Fruit fly (Drosophila melanogaster) whole organism, embryonic: Measurements from ENCODE around the gene RpS28a.

Experiments
- Bdp1 ChIP-seq: fragments of 200-800 bp; sonication (Bioruptor generic); optimal IDR thresholded peaks from 3 replicates; lab custom pipeline; 2016; ENCODE audit warnings: missing biosample characterization, missing genetic modification characterization
- Bgb ChIP-seq: fragments of 200-800 bp; sonication (Bioruptor generic); IDR thresholded peaks from 2 replicates; pipeline ENCODE4 v1.3.6; 2022; ENCODE audit warnings: missing biosample characterization, missing genetic modification characterization; ENCODE audit not compliant: partially characterized antibody
- CG10979 ChIP-seq: fragments of 200-800 bp; sonication (Bioruptor generic); optimal IDR thresholded peaks from 2 replicates; lab custom pipeline; 2018; ENCODE audit warnings: missing biosample characterization, mild to moderate bottlenecking, missing genetic modification characterization, moderate library complexity
- CG12391 ChIP-seq: fragments of 200-800 bp; sonication (Bioruptor generic); optimal IDR thresholded peaks from 3 replicates; lab custom pipeline; 2018; ENCODE audit warnings: missing biosample characterization, mild to moderate bottlenecking, missing genetic modification characterization, moderate library complexity
- CG13775 ChIP-seq: fragments of 200-800 bp; sonication (Bioruptor generic); optimal IDR thresholded peaks from 3 replicates; lab custom pipeline; 2017; ENCODE audit warnings: missing biosample characterization, mild to moderate bottlenecking, missing genetic modification characterization
- CG14710 ChIP-seq: fragments of 200-800 bp; sonication (Bioruptor generic); optimal IDR thresholded peaks from 3 replicates; lab custom pipeline; 2019; ENCODE audit warnings: missing biosample characterization, mild to moderate bottlenecking, missing genetic modification characterization, moderate library complexity
- CG15514 ChIP-seq: fragments of 200-800 bp; sonication (Bioruptor generic); optimal IDR thresholded peaks from 3 replicates; lab custom pipeline; 2017; ENCODE audit warnings: missing biosample characterization, missing genetic modification characterization, mild to moderate bottlenecking, moderate library complexity, missing genetic modification reagents
- CG17829 ChIP-seq: fragments of 200-800 bp; optimal IDR thresholded peaks from 2 replicates; lab custom pipeline; 2019; ENCODE audit warnings: missing biosample characterization, mild to moderate bottlenecking, missing genetic modification characterization, moderate library complexity
- CG1792 ChIP-seq: fragments of 200-800 bp; sonication (Bioruptor generic); optimal IDR thresholded peaks from 2 replicates; lab custom pipeline; 2016; ENCODE audit warnings: missing biosample characterization, missing genetic modification characterization
- CG2889 ChIP-seq: fragments of 200-800 bp; sonication (Bioruptor generic); IDR thresholded peaks from 3 replicates; pipeline ENCODE4 v1.3.6; 2022; ENCODE audit warnings: missing biosample characterization, missing genetic modification characterization
- CG30403 ChIP-seq: fragments of 200-800 bp; sonication (Bioruptor generic); optimal IDR thresholded peaks from 3 replicates; lab custom pipeline; 2016; ENCODE audit warnings: missing biosample characterization, missing genetic modification characterization
- CG34422 ChIP-seq: fragments of 200-800 bp; sonication (Bioruptor generic); IDR thresholded peaks from 3 replicates; pipeline ENCODE4 v1.3.6; 2022; ENCODE audit warnings: missing biosample characterization, missing genetic modification characterization
- CG3995 ChIP-seq: fragments of 200-800 bp; sonication (Bioruptor generic); optimal IDR thresholded peaks from 3 replicates; lab custom pipeline; 2016; ENCODE audit warnings: missing biosample characterization, missing genetic modification characterization
- CG6791 ChIP-seq: fragments of 200-800 bp; sonication (Bioruptor generic); IDR thresholded peaks from 3 replicates; pipeline ENCODE4 v1.3.6; 2022; ENCODE audit warnings: missing biosample characterization, missing genetic modification characterization; ENCODE audit not compliant: partially characterized antibody
- Doc2 ChIP-seq: fragments of 200-800 bp; sonication (Bioruptor generic); IDR thresholded peaks from 2 replicates; pipeline ENCODE4 v1.3.6; 2022; ENCODE audit warnings: missing biosample characterization, missing genetic modification characterization
- Ets65A ChIP-seq: fragments of 200-800 bp; sonication (Bioruptor generic); peaks from one replicate; lab custom pipeline; 2016; ENCODE audit warnings: missing biosample characterization, missing genetic modification characterization
- Fer1 ChIP-seq: fragments of 200-800 bp; sonication (Bioruptor generic); optimal IDR thresholded peaks from 2 replicates; lab custom pipeline; 2017; ENCODE audit warnings: missing biosample characterization, mild to moderate bottlenecking, missing genetic modification characterization
- HmgZ ChIP-seq: fragments of 200-800 bp; sonication (Bioruptor generic); optimal IDR thresholded peaks from 2 replicates; lab custom pipeline; 2018; ENCODE audit warnings: missing biosample characterization, mild to moderate bottlenecking, missing genetic modification characterization
- Max ChIP-seq: fragments of 200-800 bp; sonication (Bioruptor generic); optimal IDR thresholded peaks from 2 replicates; lab custom pipeline; 2016; ENCODE audit warnings: missing biosample characterization, mild to moderate bottlenecking, missing genetic modification characterization
- Med ChIP-seq: fragments of 200-800 bp; sonication (Bioruptor generic); peaks from one replicate; lab custom pipeline; 2016; ENCODE audit warnings: missing biosample characterization, missing genetic modification characterization, mild to moderate bottlenecking, inconsistent platforms, moderate library complexity
- Meics ChIP-seq: fragments of 200-800 bp; sonication (Bioruptor generic); optimal IDR thresholded peaks from 2 replicates; lab custom pipeline; 2017; ENCODE audit warnings: missing biosample characterization, mild to moderate bottlenecking, missing genetic modification characterization
- Myb ChIP-seq: fragments of 200-800 bp; sonication (Bioruptor generic); optimal IDR thresholded peaks from 2 replicates; lab custom pipeline; 2016; ENCODE audit warnings: missing biosample characterization, missing genetic modification characterization
- NK7.1 ChIP-seq: fragments of 200-800 bp; sonication (Bioruptor generic); optimal IDR thresholded peaks from 3 replicates; lab custom pipeline; 2016; ENCODE audit warnings: missing biosample characterization, missing genetic modification characterization
- Pdp1 ChIP-seq, 2 experiments: fragments of 200-800 bp; sonication (Bioruptor generic); optimal IDR thresholded peaks; 3 replicates each; lab custom pipeline; 2016; ENCODE audit warnings: missing biosample characterization in 2 of 2, missing genetic modification characterization in 2 of 2, mild to moderate bottlenecking in 1 of 2, moderate library complexity in 1 of 2
- Rfx ChIP-seq: fragments of 200-800 bp; sonication (Bioruptor generic); IDR thresholded peaks from 2 replicates; pipeline ENCODE4 v1.3.6; 2022; ENCODE audit warnings: missing biosample characterization, missing genetic modification characterization
- Sin3A ChIP-seq: fragments of >200 bp; optimal IDR thresholded peaks from 2 replicates; lab custom pipeline; 2018
- Sry-δ ChIP-seq: fragments of 200-800 bp; sonication (Bioruptor generic); optimal IDR thresholded peaks from 2 replicates; lab custom pipeline; 2016; ENCODE audit warnings: missing biosample characterization, missing genetic modification characterization
- Stat92E ChIP-seq, 3 experiments: fragments of >200 bp in 2 of 3; fragments of 200-800 bp in 1 of 3; sonication (Bioruptor generic) in 1 of 3; optimal IDR thresholded peaks; 2 replicates each; lab custom pipeline; 2017 to 2019; ENCODE audit warnings: missing biosample characterization in 3 of 3, missing genetic modification characterization in 3 of 3, mild to moderate bottlenecking in 1 of 3, moderate library complexity in 1 of 3
- Xrp1 ChIP-seq: fragments of 200-800 bp; sonication (Bioruptor generic); IDR thresholded peaks from 2 replicates; pipeline ENCODE4 v1.3.6; 2022; ENCODE audit warnings: missing biosample characterization, missing genetic modification characterization
- ato ChIP-seq: fragments of 200-800 bp; sonication (Bioruptor generic); IDR thresholded peaks from 2 replicates; pipeline ENCODE4 v1.3.6; 2022; ENCODE audit warnings: missing biosample characterization, missing genetic modification characterization; ENCODE audit not compliant: partially characterized antibody
- bbx ChIP-seq: fragments of 200-800 bp; sonication (Bioruptor generic); IDR thresholded peaks from 2 replicates; pipeline ENCODE4 v1.3.6; 2022; ENCODE audit warnings: missing biosample characterization, missing genetic modification characterization; ENCODE audit not compliant: partially characterized antibody
- chinmo ChIP-seq: fragments of 200-800 bp; sonication (Bioruptor generic); IDR thresholded peaks from 4 replicates; pipeline ENCODE4 v1.3.6; 2022; ENCODE audit warnings: missing biosample characterization, missing genetic modification characterization; ENCODE audit not compliant: partially characterized antibody
- crp ChIP-seq, 2 experiments: fragments of 200-800 bp; sonication (Bioruptor generic); optimal IDR thresholded peaks; 2 replicates in 1 of 2; 3 replicates in 1 of 2; lab custom pipeline; 2017; ENCODE audit warnings: missing biosample characterization in 2 of 2, missing genetic modification characterization in 2 of 2, mild to moderate bottlenecking in 1 of 2, moderate library complexity in 1 of 2
- dan ChIP-seq: fragments of 200-800 bp; sonication (Bioruptor generic); IDR thresholded peaks from 2 replicates; pipeline ENCODE4 v1.3.6; 2022; ENCODE audit warnings: missing biosample characterization, missing genetic modification characterization
- dpn ChIP-seq, 2 experiments: fragments of 200-800 bp; sonication (Bioruptor generic); optimal IDR thresholded peaks; 3 replicates each; lab custom pipeline; 2016; ENCODE audit warnings: missing biosample characterization in 2 of 2, missing genetic modification characterization in 2 of 2
- gfzf ChIP-seq: fragments of 200-800 bp; sonication (Bioruptor generic); optimal IDR thresholded peaks from 2 replicates; lab custom pipeline; 2016; ENCODE audit warnings: missing biosample characterization, mild to moderate bottlenecking, missing genetic modification characterization, moderate library complexity
- gsb-n ChIP-seq: fragments of 200-800 bp; sonication (Bioruptor generic); optimal IDR thresholded peaks from 3 replicates; lab custom pipeline; 2018; ENCODE audit warnings: missing biosample characterization, mild to moderate bottlenecking, missing genetic modification characterization
- inv ChIP-seq: fragments of 200-800 bp; sonication (Bioruptor generic); IDR thresholded peaks from 2 replicates; pipeline ENCODE4 v1.3.6; 2022; ENCODE audit warnings: missing biosample characterization, missing genetic modification characterization; ENCODE audit not compliant: partially characterized antibody
- lilli ChIP-seq: fragments of 200-800 bp; sonication (Bioruptor generic); optimal IDR thresholded peaks from 3 replicates; lab custom pipeline; 2016; ENCODE audit warnings: missing biosample characterization, missing genetic modification characterization
- mld ChIP-seq: fragments of 200-800 bp; sonication (Bioruptor generic); IDR thresholded peaks from 3 replicates; pipeline ENCODE4 v1.3.6; 2022; ENCODE audit warnings: missing biosample characterization, missing genetic modification characterization; ENCODE audit not compliant: partially characterized antibody
- nerfin-2 ChIP-seq: fragments of 200-800 bp; sonication (Bioruptor generic); IDR thresholded peaks from 2 replicates; pipeline ENCODE4 v1.3.6; 2022; ENCODE audit warnings: missing biosample characterization, missing genetic modification characterization; ENCODE audit not compliant: partially characterized antibody
- phol ChIP-seq: fragments of 200-800 bp; sonication (Bioruptor generic); optimal IDR thresholded peaks from 3 replicates; lab custom pipeline; 2018; ENCODE audit warnings: missing biosample characterization, mild to moderate bottlenecking, missing genetic modification characterization, moderate library complexity
- sd ChIP-seq: fragments of 200-800 bp; sonication (Bioruptor generic); optimal IDR thresholded peaks from 3 replicates; lab custom pipeline; 2018; ENCODE audit warnings: missing biosample characterization, mild to moderate bottlenecking, missing genetic modification characterization, moderate library complexity
- sna ChIP-seq: fragments of 200-800 bp; sonication (Bioruptor generic); IDR thresholded peaks from 2 replicates; pipeline ENCODE4 v1.3.6; 2022; ENCODE audit warnings: missing biosample characterization, missing genetic modification characterization; ENCODE audit not compliant: partially characterized antibody
- sob ChIP-seq: fragments of 200-800 bp; sonication (Bioruptor generic); IDR thresholded peaks from 2 replicates; pipeline ENCODE4 v1.3.6; 2022; ENCODE audit warnings: missing biosample characterization, missing genetic modification characterization
- stwl ChIP-seq: fragments of 200-800 bp; sonication (Bioruptor generic); optimal IDR thresholded peaks from 3 replicates; lab custom pipeline; 2018; ENCODE audit warnings: missing biosample characterization, mild to moderate bottlenecking, missing genetic modification characterization, moderate library complexity
- trem ChIP-seq: fragments of 200-800 bp; optimal IDR thresholded peaks from 3 replicates; lab custom pipeline; 2019; ENCODE audit warnings: missing biosample characterization, mild to moderate bottlenecking, missing genetic modification characterization, moderate library complexity
- vnd ChIP-seq: fragments of 200-800 bp; sonication (Bioruptor generic); IDR thresholded peaks from 3 replicates; pipeline ENCODE4 v1.3.6; 2022; ENCODE audit warnings: missing biosample characterization, missing genetic modification characterization; ENCODE audit not compliant: partially characterized antibody

RpS28a gene

dm6 chr3R:30039494-30039893 is 17.0 kb upstream of the RpS28a start, which contains the start of the genes janA, Sry-alpha and Sry-beta (continued):
- TF ChIP-seq Stat92E (GFP tag; optimal IDR thresholded peaks at IDR 0.05; lab: Kevin White, UChicago): peak in 1 of 3 experiments; percentile 29
- TF ChIP-seq sob (GFP tag; lab: Robert Waterston, UW): peak; percentile 37; the same call in 1 of the 2 replicates
- TF ChIP-seq gsb-n: no peak
- TF ChIP-seq Med (GFP tag; lab: Kevin White, UChicago): peak; percentile 86
- TF ChIP-seq lilli (GFP tag; lab: Kevin White, UChicago): peak; percentile 56
- no peak for TF ChIP-seq Bdp1 (GFP tag; lab: Kevin White, UChicago)
- peak; percentile 62 for TF ChIP-seq CG14710 (tag; lab: Kevin White, UChicago)
- no peak for TF ChIP-seq Xrp1 (GFP tag; lab: Robert Waterston, UW)
- TF ChIP-seq CG30403 (GFP tag; lab: Kevin White, UChicago): peak; percentile 16
- peak; percentile 40 for TF ChIP-seq Ets65A (GFP tag; lab: Kevin White, UChicago)
- TF ChIP-seq stwl (tag; lab: Kevin White, UChicago): peak; percentile 77
- peak in 1 of 2 experiments; percentile 16 for TF ChIP-seq dpn (GFP tag; optimal IDR thresholded peaks at IDR 0.05; lab: Kevin White, UChicago)
- peak; percentile 99 for TF ChIP-seq CG6791 (GFP tag; lab: Robert Waterston, UW)
- TF ChIP-seq sd: no peak
- TF ChIP-seq Myb (GFP tag; lab: Kevin White, UChicago): peak; percentile 29
- peak; percentile 9 for TF ChIP-seq Fer1 (GFP tag; lab: Kevin White, UChicago)
- no peak for TF ChIP-seq Meics (GFP tag; lab: Kevin White, UChicago)
- TF ChIP-seq Doc2 (GFP tag; lab: Robert Waterston, UW): no peak
- TF ChIP-seq crp (GFP tag; optimal IDR thresholded peaks at IDR 0.05; lab: Kevin White, UChicago): no peak
- TF ChIP-seq CG2889 (GFP tag; lab: Robert Waterston, UW): no peak
- TF ChIP-seq NK7.1: no peak
- TF ChIP-seq CG13775: peak; percentile 30
- TF ChIP-seq Sin3A (lab: Kevin White, UChicago): peak; percentile 73
- peak; percentile 99 for TF ChIP-seq chinmo
- TF ChIP-seq CG17829 (tag; lab: Kevin White, UChicago): peak; percentile 63
- peak; percentile 96 for TF ChIP-seq Sry-δ (GFP tag; lab: Kevin White, UChicago)
- TF ChIP-seq vnd (GFP tag; lab: Robert Waterston, UW): peak; percentile 100
- peak; percentile 63 for TF ChIP-seq gfzf (GFP tag; lab: Kevin White, UChicago)
- TF ChIP-seq mld: peak; percentile 96
- peak; percentile 100 for TF ChIP-seq sna (GFP tag; lab: Robert Waterston, UW)
- peak; percentile 75 for TF ChIP-seq trem (tag; lab: Kevin White, UChicago)
- TF ChIP-seq phol (tag; lab: Kevin White, UChicago): peak; percentile 49
- TF ChIP-seq Rfx (GFP tag; lab: Robert Waterston, UW): peak; percentile 44
- TF ChIP-seq CG15514: peak; percentile 94
- peak; percentile 78 for TF ChIP-seq CG3995
- TF ChIP-seq Bgb (GFP tag; lab: Robert Waterston, UW): peak; percentile 99
- peak; percentile 59; the same call in 1 of the 3 replicates for TF ChIP-seq CG34422 (GFP tag; lab: Robert Waterston, UW)
- peak; percentile 55 for TF ChIP-seq HmgZ (tag; lab: Kevin White, UChicago)
- no peak for TF ChIP-seq Max (GFP tag; lab: Kevin White, UChicago)
- TF ChIP-seq nerfin-2 (GFP tag; lab: Robert Waterston, UW): peak; percentile 99
- peak; percentile 59 for TF ChIP-seq CG12391 (tag; lab: Kevin White, UChicago)
- peak; percentile 7 for TF ChIP-seq CG10979 (tag; lab: Kevin White, UChicago)
- peak; percentile 99 for TF ChIP-seq bbx (GFP tag; lab: Robert Waterston, UW)
- TF ChIP-seq ato (GFP tag; lab: Robert Waterston, UW): peak; percentile 99
- peak; percentile 99 for TF ChIP-seq inv (GFP tag; lab: Robert Waterston, UW)
- no peak for TF ChIP-seq CG1792 (GFP tag; lab: Kevin White, UChicago)
- TF ChIP-seq dan (GFP tag; lab: Robert Waterston, UW): no peak
- no peak for TF ChIP-seq Pdp1 (GFP tag; optimal IDR thresholded peaks at IDR 0.05; lab: Kevin White, UChicago)
